Worm (Caenorhabditis elegans) whole organism, L3 larva: Measurements from ENCODE around the gene exc-6.
"Not testable (repeated sequence)": the region's sequence is repeated elsewhere in the genome, so short reads cannot be mapped to it uniquely, and the experiment has no call there.

Source experiments
- R02D3.7 ChIP-seq: fragments of 150-350 bp; optimal IDR thresholded peaks from 2 replicates; lab custom pipeline; 2014; ENCODE audit warnings: missing biosample characterization, missing genetic modification characterization
- ZK546.5 ChIP-seq: sonication (generic microtip); optimal IDR thresholded peaks from 2 replicates; lab custom pipeline; 2017; ENCODE audit warnings: missing biosample characterization, missing genetic modification characterization
- aly-2 ChIP-seq: fragments of 150-350 bp; optimal IDR thresholded peaks from 2 replicates; lab custom pipeline; 2014; ENCODE audit warnings: missing biosample characterization, missing genetic modification characterization
- ama-1 ChIP-seq: fragments of 150-350 bp; optimal IDR thresholded peaks from 2 replicates; lab custom pipeline; 2018
- ceh-16 ChIP-seq: sonication (generic microtip); optimal IDR thresholded peaks from 2 replicates; lab custom pipeline; 2017; ENCODE audit warnings: missing biosample characterization, missing genetic modification characterization
- ceh-28 ChIP-seq: fragments of 150-350 bp; optimal IDR thresholded peaks from 2 replicates; lab custom pipeline; 2014; ENCODE audit warnings: missing biosample characterization, missing genetic modification reagents, missing genetic modification characterization
- ceh-82 ChIP-seq: fragments of 150-350 bp; optimal IDR thresholded peaks from 2 replicates; lab custom pipeline; 2014; ENCODE audit warnings: missing biosample characterization, missing genetic modification characterization
- ceh-9 ChIP-seq: sonication (generic microtip); optimal IDR thresholded peaks from 2 replicates; lab custom pipeline; 2018; ENCODE audit warnings: missing biosample characterization, missing genetic modification characterization
- daf-12 ChIP-seq: fragments of 150-350 bp; optimal IDR thresholded peaks from 2 replicates; lab custom pipeline; 2014; ENCODE audit warnings: missing biosample characterization, missing genetic modification reagents, missing genetic modification characterization
- egl-27 ChIP-seq: sonication (generic microtip); optimal IDR thresholded peaks from 4 replicates; lab custom pipeline; 2017; ENCODE audit warnings: missing biosample characterization, missing genetic modification reagents, missing genetic modification characterization
- egl-5 ChIP-seq: fragments of 150-350 bp; optimal IDR thresholded peaks from 2 replicates; lab custom pipeline; 2017; ENCODE audit warnings: missing biosample characterization, missing genetic modification reagents, missing genetic modification characterization, inconsistent platforms
- elt-1 ChIP-seq: fragments of 150-350 bp; optimal IDR thresholded peaks from 2 replicates; lab custom pipeline; 2014; ENCODE audit warnings: missing biosample characterization, missing genetic modification characterization
- elt-2 ChIP-seq: sonication (generic microtip); optimal IDR thresholded peaks from 2 replicates; lab custom pipeline; 2016; ENCODE audit warnings: missing genetic modification reagents, mild to moderate bottlenecking, missing genetic modification characterization, missing compliant biosample characterization
- elt-3 ChIP-seq, 3 experiments: fragments of 150-350 bp in 1 of 3; sonication (generic microtip) in 2 of 3; optimal IDR thresholded peaks; 2 replicates in 2 of 3; 4 replicates in 1 of 3; lab custom pipeline; 2014 to 2017; ENCODE audit warnings: missing biosample characterization in 3 of 3, missing genetic modification characterization in 3 of 3
- eor-1 ChIP-seq, 2 experiments: fragments of 150-350 bp; optimal IDR thresholded peaks; 2 replicates each; lab custom pipeline; 2014 to 2018; ENCODE audit warnings: missing biosample characterization in 2 of 2, missing genetic modification characterization in 2 of 2
- fkh-10 ChIP-seq: sonication (generic microtip); optimal IDR thresholded peaks from 2 replicates; lab custom pipeline; 2017; ENCODE audit warnings: missing biosample characterization, missing genetic modification reagents, missing genetic modification characterization
- fkh-2 ChIP-seq: fragments of 150-350 bp; optimal IDR thresholded peaks from 2 replicates; lab custom pipeline; 2014; ENCODE audit warnings: missing biosample characterization, missing genetic modification reagents, missing genetic modification characterization
- fos-1 ChIP-seq: fragments of 150-350 bp; optimal IDR thresholded peaks from 2 replicates; lab custom pipeline; 2014; ENCODE audit warnings: missing biosample characterization, missing genetic modification characterization
- hmg-11 ChIP-seq: sonication (generic microtip); optimal IDR thresholded peaks from 2 replicates; lab custom pipeline; 2016; ENCODE audit warnings: missing genetic modification characterization, missing compliant biosample characterization
- jun-1 ChIP-seq: fragments of 150-350 bp; optimal IDR thresholded peaks from 2 replicates; lab custom pipeline; 2014; ENCODE audit warnings: missing biosample characterization, missing genetic modification reagents, missing genetic modification characterization
- lin-15B ChIP-seq: fragments of 150-350 bp; optimal IDR thresholded peaks from 2 replicates; lab custom pipeline; 2014; ENCODE audit warnings: missing biosample characterization, missing genetic modification characterization
- lin-39 ChIP-seq: fragments of 150-350 bp; optimal IDR thresholded peaks from 2 replicates; lab custom pipeline; 2018; ENCODE audit warnings: missing biosample characterization, missing genetic modification reagents, missing genetic modification characterization
- lsy-12 ChIP-seq: sonication (generic microtip); optimal IDR thresholded peaks from 2 replicates; lab custom pipeline; 2016; ENCODE audit warnings: mild to moderate bottlenecking, missing genetic modification characterization, missing compliant biosample characterization
- mdl-1 ChIP-seq: fragments of 150-350 bp; optimal IDR thresholded peaks from 2 replicates; lab custom pipeline; 2014; ENCODE audit warnings: missing biosample characterization, missing genetic modification characterization
- mml-1 ChIP-seq: fragments of 150-350 bp; sonication (generic microtip); optimal IDR thresholded peaks from 3 replicates; lab custom pipeline; 2014; ENCODE audit warnings: missing biosample characterization, missing genetic modification characterization
- nfya-1 ChIP-seq: sonication (generic microtip); optimal IDR thresholded peaks from 2 replicates; lab custom pipeline; 2017; ENCODE audit warnings: missing genetic modification characterization, mild to moderate bottlenecking, missing compliant biosample characterization, antibody characterized with exemption, moderate library complexity; ENCODE audit not compliant: insufficient read depth
- nhr-11 ChIP-seq: fragments of 150-350 bp; optimal IDR thresholded peaks from 2 replicates; lab custom pipeline; 2014; ENCODE audit warnings: missing biosample characterization, missing genetic modification characterization
- nhr-12 ChIP-seq: fragments of 150-350 bp; optimal IDR thresholded peaks from 2 replicates; lab custom pipeline; 2014; ENCODE audit warnings: missing biosample characterization, missing genetic modification characterization
- nhr-23 ChIP-seq: fragments of 150-350 bp; optimal IDR thresholded peaks from 2 replicates; lab custom pipeline; 2014; ENCODE audit warnings: missing biosample characterization, missing genetic modification reagents, missing genetic modification characterization
- nhr-237 ChIP-seq: fragments of 150-350 bp; optimal IDR thresholded peaks from 2 replicates; lab custom pipeline; 2014; ENCODE audit warnings: missing biosample characterization, missing genetic modification characterization
- nhr-25 ChIP-seq: sonication (generic microtip); optimal IDR thresholded peaks from 2 replicates; lab custom pipeline; 2017; ENCODE audit warnings: missing biosample characterization, missing genetic modification characterization
- nhr-28 ChIP-seq: fragments of 150-350 bp; optimal IDR thresholded peaks from 2 replicates; lab custom pipeline; 2014; ENCODE audit warnings: missing biosample characterization, missing genetic modification characterization
- nhr-43 ChIP-seq: sonication (generic microtip); optimal IDR thresholded peaks from 2 replicates; lab custom pipeline; 2016; ENCODE audit warnings: mild to moderate bottlenecking, missing genetic modification characterization, missing compliant biosample characterization; ENCODE audit not compliant: poor library complexity, severe bottlenecking
- nhr-67 ChIP-seq: fragments of 150-350 bp; optimal IDR thresholded peaks from 2 replicates; lab custom pipeline; 2014; ENCODE audit warnings: missing biosample characterization, missing genetic modification characterization
- nhr-76 ChIP-seq: fragments of 150-350 bp; sonication (generic microtip); optimal IDR thresholded peaks from 5 replicates; lab custom pipeline; 2014; ENCODE audit warnings: missing biosample characterization, missing genetic modification characterization
- nhr-77 ChIP-seq: fragments of 150-350 bp; optimal IDR thresholded peaks from 2 replicates; lab custom pipeline; 2014; ENCODE audit warnings: missing biosample characterization, missing genetic modification characterization
- pha-4 ChIP-seq: fragments of 150-350 bp; optimal IDR thresholded peaks from 2 replicates; lab custom pipeline; 2014; ENCODE audit warnings: missing biosample characterization, missing genetic modification reagents, missing genetic modification characterization
- pqm-1 ChIP-seq: fragments of 150-350 bp; optimal IDR thresholded peaks from 2 replicates; lab custom pipeline; 2017; ENCODE audit warnings: missing biosample characterization, missing genetic modification characterization, inconsistent platforms
- sea-2 ChIP-seq: fragments of 150-350 bp; sonication (generic microtip); optimal IDR thresholded peaks from 4 replicates; lab custom pipeline; 2014; ENCODE audit warnings: missing biosample characterization, missing genetic modification reagents, missing genetic modification characterization
- skn-1 ChIP-seq: fragments of 150-350 bp; optimal IDR thresholded peaks from 2 replicates; lab custom pipeline; 2014; ENCODE audit warnings: missing biosample characterization, missing genetic modification characterization
- snpc-4 ChIP-seq: fragments of 150-350 bp; optimal IDR thresholded peaks from 2 replicates; lab custom pipeline; 2014; ENCODE audit warnings: missing biosample characterization, missing genetic modification characterization
- tbx-2 ChIP-seq: sonication (generic microtip); optimal IDR thresholded peaks from 2 replicates; lab custom pipeline; 2016; ENCODE audit warnings: mild to moderate bottlenecking, missing genetic modification characterization, missing compliant biosample characterization
- unc-39 ChIP-seq: sonication (generic microtip); optimal IDR thresholded peaks from 4 replicates; lab custom pipeline; 2017; ENCODE audit warnings: missing biosample characterization, missing genetic modification characterization
- unc-62 ChIP-seq: fragments of 150-350 bp; sonication (generic microtip); optimal IDR thresholded peaks from 4 replicates; lab custom pipeline; 2014; ENCODE audit warnings: missing biosample characterization, missing genetic modification reagents, missing genetic modification characterization
- zag-1 ChIP-seq: fragments of 150-350 bp; optimal IDR thresholded peaks from 2 replicates; lab custom pipeline; 2014; ENCODE audit warnings: missing biosample characterization, missing genetic modification characterization
- ztf-11 ChIP-seq: fragments of 150-350 bp; optimal IDR thresholded peaks from 2 replicates; lab custom pipeline; 2014; ENCODE audit warnings: missing biosample characterization, missing genetic modification characterization
- ztf-4 ChIP-seq: fragments of 150-350 bp; optimal IDR thresholded peaks from 2 replicates; lab custom pipeline; 2014; ENCODE audit warnings: missing biosample characterization, missing genetic modification characterization

The exc-6 gene

ce11 chrIII:1074152-1074551, 28.9 kb upstream of the exc-6 start:
- no peak for TF ChIP-seq nhr-67
- TF ChIP-seq mdl-1 (tag; lab: Kevin White, UChicago): no peak
- no peak for TF ChIP-seq nhr-28
- no peak for TF ChIP-seq nfya-1 (tag; lab: Kevin White, UChicago)
- no peak for TF ChIP-seq snpc-4 (tag; lab: Kevin White, UChicago)
- TF ChIP-seq ceh-28 (tag; lab: Kevin White, UChicago): no peak
- no peak for TF ChIP-seq ceh-9 (tag; lab: Kevin White, UChicago)
- TF ChIP-seq ama-1 (lab: Kevin White, UChicago): no peak
- TF ChIP-seq unc-62 (GFP tag; lab: Kevin White, UChicago): no peak
- TF ChIP-seq ztf-11 (tag; lab: Kevin White, UChicago): no peak

ce11 chrIII:1076383-1076782, 26.6 kb upstream of the exc-6 start, which contains the start of gene uaf-1:
Gene uaf-1 (minus strand): TSS chrIII:1076555.
- TF ChIP-seq nfya-1 (tag; lab: Kevin White, UChicago); fkh-2; unc-62 (GFP tag; lab: Kevin White, UChicago): not testable (repeated sequence)
- TF ChIP-seq, all 47 proteins: peak for 0; not testable (repeated sequence) for 47

- TF ChIP-seq ceh-9 (tag; lab: Kevin White, UChicago) (no peak), daf-12 (tag; lab: Kevin White, UChicago) (no peak), nhr-67 (no peak), skn-1 (peak; percentile 81), lin-15B (tag; lab: Kevin White, UChicago) (peak; percentile 99), ceh-82 (tag; lab: Kevin White, UChicago) (peak; percentile 57), ZK546.5 (tag; lab: Kevin White, UChicago) (no peak), zag-1 (tag; lab: Kevin White, UChicago) (peak; percentile 46), aly-2 (tag; lab: Kevin White, UChicago) (no peak), ztf-11 (tag; lab: Kevin White, UChicago) (no peak), sea-2 (GFP tag; lab: Kevin White, UChicago) (no peak), nhr-77 (tag; lab: Kevin White, UChicago) (peak; percentile 59), nhr-25 (tag; lab: Kevin White, UChicago) (peak; percentile 97), unc-62 (GFP tag; lab: Kevin White, UChicago) (no peak), unc-39 (tag; lab: Kevin White, UChicago) (no peak), mml-1 (tag; lab: Kevin White, UChicago) (no peak), ceh-16 (no peak), nhr-76 (no peak), nhr-43 (tag; lab: Kevin White, UChicago) (peak; percentile 79), ztf-4 (tag; lab: Kevin White, UChicago) (peak; percentile 34), nhr-237 (tag; lab: Kevin White, UChicago) (no peak), elt-2 (peak; percentile 78), mdl-1 (tag; lab: Kevin White, UChicago) (peak; percentile 81), jun-1 (tag; lab: Kevin White, UChicago) (peak; percentile 82), pqm-1 (tag; lab: Kevin White, UChicago) (peak; percentile 62), pha-4 (peak; percentile 98), lin-39 (peak; percentile 95), ceh-28 (tag; lab: Kevin White, UChicago) (peak; percentile 87), nhr-28 (no peak), lsy-12 (tag; lab: Kevin White, UChicago) (peak; percentile 60), nhr-23 (peak; percentile 98), tbx-2 (tag; lab: Kevin White, UChicago) (peak; percentile 70), ama-1 (lab: Kevin White, UChicago) (peak; percentile 71), snpc-4 (tag; lab: Kevin White, UChicago) (peak; percentile 87), egl-5 (tag; lab: Kevin White, UChicago) (peak; percentile 80), nhr-11 (tag; lab: Kevin White, UChicago) (peak; percentile 1), elt-1 (tag; lab: Kevin White, UChicago) (peak; percentile 60), fos-1 (no peak), fkh-2 (no peak), nfya-1 (tag; lab: Kevin White, UChicago) (peak; percentile 96), fkh-10 (GFP tag; lab: Kevin White, UChicago) (peak; percentile 62), eor-1 (tag; optimal IDR thresholded peaks at IDR 0.05; lab: Kevin White, UChicago) (no peak), egl-27 (tag; lab: Kevin White, UChicago) (no peak), elt-3 (tag; optimal IDR thresholded peaks at IDR 0.05; lab: Kevin White, UChicago) (peak in 1 of 3 experiments; percentile 60), R02D3.7 (tag; lab: Kevin White, UChicago) (peak; percentile 80), nhr-12 (tag; lab: Kevin White, UChicago) (no peak), hmg-11 (tag; lab: Kevin White, UChicago) (peak; percentile 83)
Observed at ce11 chrIII:1080536-1080935, 22.5 kb upstream of the exc-6 start, which contains the start of the genes rab-18 and kbp-4. Gene rab-18 (minus strand): TSS chrIII:1080775. Gene kbp-4 (plus strand): TSS chrIII:1080901.
